Fruit fly (Drosophila melanogaster): ENCODE data around the gene CG13950.

dm6 chr2L:903748-904147 is 43.8 kb downstream of the CG13950 start:
- TF ChIP-seq vfl (GFP tag; optimal IDR thresholded peaks at IDR 0.05) (no peak), MTF-1 (GFP tag; optimal IDR thresholded peaks at IDR 0.05; ENCODE audit: borderline replicate concordance) (no peak), pfk (GFP tag; optimal IDR thresholded peaks at IDR 0.05) (no peak), chm (GFP tag; IDR thresholded peaks at IDR 0.05) (no peak), chn (GFP tag; optimal IDR thresholded peaks at IDR 0.05) (no peak), CG3838 (GFP tag; optimal IDR thresholded peaks at IDR 0.05) (no peak), Abd-B (GFP tag; optimal IDR thresholded peaks at IDR 0.05) (no peak), CG9876 (GFP tag; optimal IDR thresholded peaks at IDR 0.05) (no peak), CG6683 (GFP tag; optimal IDR thresholded peaks at IDR 0.05) (no peak), jumu (GFP tag; optimal IDR thresholded peaks at IDR 0.05) (no peak), ase (GFP tag; IDR thresholded peaks at IDR 0.05) (no peak), ind (GFP tag; optimal IDR thresholded peaks at IDR 0.05) (no peak)

Data from whole organism, embryonic.